Worm (Caenorhabditis elegans) whole organism, young adult: Measurements from ENCODE around the gene abu-2.
A peak's percentile ranks its signal among the peaks of the same experiment; 100 is the strongest.

Experiments used
- B0261.1 ChIP-seq: sonication (generic microtip); optimal IDR thresholded peaks from 2 replicates; lab custom pipeline; 2016; ENCODE audit warnings: mild to moderate bottlenecking, missing genetic modification characterization, moderate library complexity, missing compliant biosample characterization
- C06A6.2 ChIP-seq: fragments of 200-800 bp; sonication (Bioruptor generic); conservative IDR thresholded peaks from 2 replicates; pipeline ENCODE4 v1.3.6; 2022; ENCODE audit warnings: missing genetic modification characterization, missing compliant biosample characterization
- C17E4.6 ChIP-seq: fragments of 200-800 bp; sonication (Bioruptor generic); IDR thresholded peaks from 2 replicates; pipeline ENCODE4 v1.3.6; 2022; ENCODE audit warnings: missing genetic modification reagents, missing genetic modification characterization, missing compliant biosample characterization
- D2030.7 ChIP-seq: fragments of 200-800 bp; sonication (Bioruptor generic); IDR thresholded peaks from 2 replicates; pipeline ENCODE4 v1.3.6; 2022; ENCODE audit warnings: missing genetic modification reagents, missing genetic modification characterization, missing compliant biosample characterization
- F22D6.2 ChIP-seq: sonication (generic microtip); optimal IDR thresholded peaks from 2 replicates; lab custom pipeline; 2016; ENCODE audit warnings: mild to moderate bottlenecking, missing genetic modification characterization, missing compliant biosample characterization
- F23B12.7 ChIP-seq: sonication (generic microtip); optimal IDR thresholded peaks from 2 replicates; lab custom pipeline; 2017; ENCODE audit warnings: missing genetic modification characterization, mild to moderate bottlenecking, missing compliant biosample characterization, antibody characterized with exemption, moderate library complexity; ENCODE audit not compliant: insufficient read depth
- F33H1.4 ChIP-seq: fragments of 200-800 bp; sonication (Bioruptor generic); IDR thresholded peaks from 2 replicates; pipeline ENCODE4 v1.3.6; 2022; ENCODE audit warnings: missing genetic modification reagents, missing genetic modification characterization, missing compliant biosample characterization
- K11D2.4 ChIP-seq: fragments of 200-800 bp; sonication (Bioruptor generic); IDR thresholded peaks from 2 replicates; pipeline ENCODE4 v1.3.6; 2022; ENCODE audit warnings: missing genetic modification reagents, missing genetic modification characterization, missing compliant biosample characterization
- K12H6.12 ChIP-seq: fragments of 200-800 bp; sonication (Bioruptor generic); optimal IDR thresholded peaks from 2 replicates; lab custom pipeline; 2018; ENCODE audit warnings: mild to moderate bottlenecking, missing genetic modification characterization, missing compliant biosample characterization
- T07F8.4 ChIP-seq: sonication (generic microtip); optimal IDR thresholded peaks from 2 replicates; lab custom pipeline; 2016; ENCODE audit warnings: mild to moderate bottlenecking, missing genetic modification characterization, moderate library complexity, missing compliant biosample characterization
- Y53G8AR.9 ChIP-seq: fragments of 200-800 bp; sonication (Bioruptor generic); conservative IDR thresholded peaks from 2 replicates; pipeline ENCODE4 v1.3.6; 2022; ENCODE audit warnings: missing genetic modification reagents, missing genetic modification characterization, missing compliant biosample characterization
- Y56A3A.18 ChIP-seq: fragments of 200-800 bp; sonication (Bioruptor generic); IDR thresholded peaks from 2 replicates; pipeline ENCODE4 v1.3.6; 2022; ENCODE audit warnings: missing genetic modification reagents, missing genetic modification characterization, missing compliant biosample characterization
- Y95B8A.8 ChIP-seq: fragments of 200-800 bp; sonication (Bioruptor generic); IDR thresholded peaks from 2 replicates; pipeline ENCODE4 v1.3.6; 2022; ENCODE audit warnings: missing genetic modification reagents, missing genetic modification characterization, missing compliant biosample characterization
- akir-1 ChIP-seq: fragments of 200-800 bp; sonication (Bioruptor generic); optimal IDR thresholded peaks from 2 replicates; lab custom pipeline; 2018; ENCODE audit warnings: mild to moderate bottlenecking, missing genetic modification characterization, moderate library complexity, missing compliant biosample characterization
- ccch-3 ChIP-seq: fragments of 200-800 bp; sonication (Bioruptor generic); optimal IDR thresholded peaks from 2 replicates; lab custom pipeline; 2018; ENCODE audit warnings: mild to moderate bottlenecking, missing genetic modification characterization, missing compliant biosample characterization
- cebp-2 ChIP-seq: fragments of 200-800 bp; sonication (Bioruptor generic); IDR thresholded peaks from 2 replicates; pipeline ENCODE4 v1.3.6; 2022; ENCODE audit warnings: missing genetic modification characterization, missing compliant biosample characterization
- ceh-27 ChIP-seq: fragments of 200-800 bp; sonication (Bioruptor generic); optimal IDR thresholded peaks from 2 replicates; lab custom pipeline; 2018; ENCODE audit warnings: mild to moderate bottlenecking, missing genetic modification characterization, moderate library complexity, missing compliant biosample characterization
- chd-7 ChIP-seq: sonication (generic microtip); optimal IDR thresholded peaks from 2 replicates; lab custom pipeline; 2016; ENCODE audit warnings: mild to moderate bottlenecking, missing genetic modification characterization, moderate library complexity, missing compliant biosample characterization
- efl-1 ChIP-seq: fragments of 150-350 bp; optimal IDR thresholded peaks from 2 replicates; lab custom pipeline; 2014; ENCODE audit warnings: missing biosample characterization, missing genetic modification reagents, missing genetic modification characterization
- ekl-4 ChIP-seq: fragments of 200-800 bp; sonication (Bioruptor generic); IDR thresholded peaks from 2 replicates; pipeline ENCODE4 v1.3.6; 2022; ENCODE audit warnings: missing genetic modification reagents, missing genetic modification characterization, missing compliant biosample characterization
- let-526 ChIP-seq: fragments of 200-800 bp; sonication (Bioruptor generic); IDR thresholded peaks from 2 replicates; pipeline ENCODE4 v1.3.6; 2022; ENCODE audit warnings: missing genetic modification reagents, missing genetic modification characterization, missing compliant biosample characterization
- let-607 ChIP-seq, 2 experiments: fragments of 200-800 bp in 1 of 2; sonication (Bioruptor generic) in 1 of 2; sonication (generic microtip) in 1 of 2; optimal IDR thresholded peaks; 2 replicates each; lab custom pipeline; 2016 to 2018; ENCODE audit warnings: mild to moderate bottlenecking in 2 of 2, missing compliant biosample characterization in 2 of 2, missing genetic modification characterization in 2 of 2, moderate library complexity in 2 of 2, missing genotype in 1 of 2
- lin-26 ChIP-seq: fragments of 200-800 bp; sonication (Bioruptor generic); IDR thresholded peaks from 2 replicates; pipeline ENCODE4 v1.3.6; 2022; ENCODE audit warnings: missing genetic modification reagents, missing genetic modification characterization, missing compliant biosample characterization
- lin-35 ChIP-seq, 3 experiments: fragments of 150-350 bp in 2 of 3; sonication (generic microtip) in 1 of 3; optimal IDR thresholded peaks; 2 replicates each; lab custom pipeline; 2014 to 2018; ENCODE audit warnings: missing biosample characterization in 3 of 3, missing genetic modification characterization in 3 of 3, missing genetic modification reagents in 3 of 3
- lin-54 ChIP-seq: fragments of 200-800 bp; sonication (Bioruptor generic); optimal IDR thresholded peaks from 2 replicates; lab custom pipeline; 2018; ENCODE audit warnings: mild to moderate bottlenecking, missing genetic modification characterization, missing compliant biosample characterization
- lir-1 ChIP-seq: fragments of 200-800 bp; sonication (Bioruptor generic); conservative IDR thresholded peaks from 2 replicates; pipeline ENCODE4 v1.3.6; 2022; ENCODE audit warnings: missing genetic modification reagents, missing genetic modification characterization, missing compliant biosample characterization
- lsl-1 ChIP-seq: fragments of 200-800 bp; sonication (Bioruptor generic); optimal IDR thresholded peaks from 2 replicates; lab custom pipeline; 2018; ENCODE audit warnings: mild to moderate bottlenecking, missing genetic modification characterization, moderate library complexity, missing compliant biosample characterization
- lsy-27 ChIP-seq: sonication (generic microtip); optimal IDR thresholded peaks from 2 replicates; lab custom pipeline; 2017; ENCODE audit warnings: missing genetic modification characterization, mild to moderate bottlenecking, missing compliant biosample characterization, antibody characterized with exemption, missing genotype, borderline replicate concordance; ENCODE audit not compliant: insufficient read depth
- madf-10 ChIP-seq: sonication (generic microtip); optimal IDR thresholded peaks from 2 replicates; lab custom pipeline; 2016; ENCODE audit warnings: mild to moderate bottlenecking, missing genetic modification characterization, missing compliant biosample characterization
- mes-4 ChIP-seq: sonication (generic microtip); optimal IDR thresholded peaks from 2 replicates; lab custom pipeline; 2016; ENCODE audit warnings: missing genotype, missing genetic modification characterization, missing compliant biosample characterization
- nhr-120 ChIP-seq: fragments of 200-800 bp; sonication (Bioruptor generic); IDR thresholded peaks from 2 replicates; pipeline ENCODE4 v1.3.6; 2022; ENCODE audit warnings: missing genetic modification characterization, missing compliant biosample characterization
- nhr-27 ChIP-seq: fragments of 200-800 bp; sonication (Bioruptor generic); optimal IDR thresholded peaks from 2 replicates; lab custom pipeline; 2018; ENCODE audit warnings: mild to moderate bottlenecking, missing genetic modification characterization, moderate library complexity, missing compliant biosample characterization
- nhr-80 ChIP-seq: sonication (generic microtip); optimal IDR thresholded peaks from 2 replicates; lab custom pipeline; 2016; ENCODE audit warnings: missing genetic modification characterization, missing compliant biosample characterization
- rec-8 ChIP-seq, 2 experiments: sonication (generic microtip); optimal IDR thresholded peaks; 2 replicates each; lab custom pipeline; 2016; ENCODE audit warnings: mild to moderate bottlenecking in 2 of 2, missing genetic modification characterization in 2 of 2, missing genetic modification reagents in 2 of 2, missing genotype in 2 of 2, missing biosample characterization in 1 of 2, missing compliant biosample characterization in 1 of 2, moderate library complexity in 1 of 2
- repo-1 ChIP-seq: sonication (generic microtip); optimal IDR thresholded peaks from 2 replicates; lab custom pipeline; 2017; ENCODE audit warnings: mild to moderate bottlenecking, missing genetic modification characterization, missing compliant biosample characterization
- sdz-38 ChIP-seq: sonication (generic microtip); optimal IDR thresholded peaks from 2 replicates; lab custom pipeline; 2016; ENCODE audit warnings: missing genotype, missing genetic modification characterization, missing compliant biosample characterization
- somi-1 ChIP-seq: fragments of 200-800 bp; sonication (Bioruptor generic); optimal IDR thresholded peaks from 2 replicates; lab custom pipeline; 2018; ENCODE audit warnings: mild to moderate bottlenecking, missing genetic modification characterization, missing compliant biosample characterization
- tbp1 ChIP-seq: fragments of 200-800 bp; sonication (Bioruptor generic); optimal IDR thresholded peaks from 2 replicates; lab custom pipeline; 2018; ENCODE audit warnings: mild to moderate bottlenecking, missing genetic modification characterization, missing compliant biosample characterization
- tbx-9 ChIP-seq: sonication (generic microtip); optimal IDR thresholded peaks from 2 replicates; lab custom pipeline; 2016; ENCODE audit warnings: borderline replicate concordance, missing genetic modification characterization, inconsistent platforms, missing compliant biosample characterization
- tlf-1 ChIP-seq: fragments of 200-800 bp; sonication (Bioruptor generic); optimal IDR thresholded peaks from 2 replicates; lab custom pipeline; 2018; ENCODE audit warnings: mild to moderate bottlenecking, missing genetic modification characterization, missing compliant biosample characterization
- xnd-1 ChIP-seq: sonication (generic microtip); optimal IDR thresholded peaks from 2 replicates; lab custom pipeline; 2016; ENCODE audit warnings: missing genotype, missing genetic modification reagents, missing genetic modification characterization, missing compliant biosample characterization
- zfh-2 ChIP-seq: fragments of 200-800 bp; sonication (Bioruptor generic); conservative IDR thresholded peaks from 2 replicates; pipeline ENCODE4 v1.3.6; 2022; ENCODE audit warnings: missing genetic modification reagents, missing genetic modification characterization, missing compliant biosample characterization
- zim-3 ChIP-seq: sonication (generic microtip); optimal IDR thresholded peaks from 2 replicates; lab custom pipeline; 2017; ENCODE audit warnings: mild to moderate bottlenecking, missing genetic modification characterization, moderate library complexity, missing compliant biosample characterization
- ztf-18 ChIP-seq: sonication (generic microtip); optimal IDR thresholded peaks from 2 replicates; lab custom pipeline; 2016; ENCODE audit warnings: missing genotype, mild to moderate bottlenecking, missing genetic modification characterization, missing compliant biosample characterization
- ztf-6 ChIP-seq: fragments of 200-800 bp; sonication (Bioruptor generic); IDR thresholded peaks from 2 replicates; pipeline ENCODE4 v1.3.6; 2022; ENCODE audit warnings: missing genetic modification reagents, missing genetic modification characterization, missing compliant biosample characterization

abu-2 gene

ce11 chrX:1389382-1389983 is 21.0 kb downstream of the abu-2 start (continued):
- TF ChIP-seq ccch-3 (peak; percentile 27), lsl-1 (GFP tag; lab: Kevin White, UChicago) (no peak), ztf-6 (no peak), xnd-1 (tag; lab: Kevin White, UChicago) (no peak), nhr-80 (tag; lab: Kevin White, UChicago) (peak; percentile 66), sdz-38 (tag; lab: Kevin White, UChicago) (no peak), chd-7 (tag; lab: Kevin White, UChicago) (peak; percentile 62), T07F8.4 (tag; lab: Kevin White, UChicago) (peak; percentile 68), Y56A3A.18 (GFP tag; lab: Robert Waterston, UW) (peak; percentile 97), rec-8 (tag; optimal IDR thresholded peaks at IDR 0.05; lab: Kevin White, UChicago) (peak in 1 of 2 experiments; percentile 43), lin-26 (GFP tag; lab: Robert Waterston, UW) (0 out of 2 replicates have a peak, but pooled peaks have one; percentile 30), K12H6.12 (tag; lab: Kevin White, UChicago) (peak; percentile 74), let-607 (tag; optimal IDR thresholded peaks at IDR 0.05; lab: Kevin White, UChicago) (peak in 1 of 2 experiments; percentile 88), ceh-27 (GFP tag; lab: Kevin White, UChicago) (peak; percentile 95), lin-35 (GFP tag; optimal IDR thresholded peaks at IDR 0.05; lab: Kevin White, UChicago) (peak in 2 of 3 experiments; percentile 48 to 95), K11D2.4 (GFP tag; lab: Robert Waterston, UW) (peak; percentile 96), let-526 (peak; percentile 64; the same call in 1 of the 2 replicates), Y53G8AR.9 (peak; percentile 90), efl-1 (GFP tag; lab: Kevin White, UChicago) (no peak), F23B12.7 (tag; lab: Kevin White, UChicago) (peak; percentile 86), tlf-1 (GFP tag; lab: Kevin White, UChicago) (peak; percentile 92), Y95B8A.8 (GFP tag; lab: Robert Waterston, UW) (no peak), F33H1.4 (GFP tag; lab: Robert Waterston, UW) (no peak), nhr-27 (tag; lab: Kevin White, UChicago) (no peak), ekl-4 (GFP tag; lab: Robert Waterston, UW) (peak; percentile 60), mes-4 (tag; lab: Kevin White, UChicago) (no peak), lir-1 (no peak), lsy-27 (tag; lab: Kevin White, UChicago) (no peak), lin-54 (GFP tag; lab: Kevin White, UChicago) (peak; percentile 74), zfh-2 (GFP tag; lab: Robert Waterston, UW) (no peak), madf-10 (tag; lab: Kevin White, UChicago) (peak; percentile 91), somi-1 (peak; percentile 66), tbx-9 (tag; lab: Kevin White, UChicago) (no peak), nhr-120 (no peak), C06A6.2 (peak; percentile 87), F22D6.2 (peak; percentile 92), ztf-18 (tag; lab: Kevin White, UChicago) (peak; percentile 7), akir-1 (peak; percentile 23), C17E4.6 (GFP tag; lab: Robert Waterston, UW) (peak; percentile 67; the same call in 1 of the 2 replicates), tbp1 (GFP tag; lab: Kevin White, UChicago) (peak; percentile 70), D2030.7 (no peak), repo-1 (tag; lab: Kevin White, UChicago) (peak; percentile 94), B0261.1 (tag; lab: Kevin White, UChicago) (peak; percentile 47), zim-3 (tag; lab: Kevin White, UChicago) (no peak), cebp-2 (GFP tag; lab: Robert Waterston, UW) (peak; percentile 81)
